Fruit fly (Drosophila melanogaster): ENCODE data around the gene Sid.

The Sid gene

dm6 chr3R:28676870-28677526 is 6.5 kb downstream of the Sid start (continued):
- no peak for TF ChIP-seq zen (tag; optimal IDR thresholded peaks at IDR 0.05)
- no peak for TF ChIP-seq CG8478 (optimal IDR thresholded peaks at IDR 0.05)
- no peak for TF ChIP-seq mirr (GFP tag; optimal IDR thresholded peaks at IDR 0.05)
- peak; percentile 62 for TF ChIP-seq gsb (GFP tag; IDR thresholded peaks at IDR 0.05)
- TF ChIP-seq CG17912 (GFP tag; optimal IDR thresholded peaks at IDR 0.05) = no peak
- TF ChIP-seq nau (GFP tag; optimal IDR thresholded peaks at IDR 0.05) = no peak
- peak; percentile 50; the same call in 1 of the 2 replicates for TF ChIP-seq CG9215 (GFP tag; IDR thresholded peaks at IDR 0.05)
- TF ChIP-seq twi (tag; optimal IDR thresholded peaks at IDR 0.05) = no peak
- TF ChIP-seq stc (GFP tag; IDR thresholded peaks at IDR 0.05) = no peak
- no peak for TF ChIP-seq kah (GFP tag; optimal IDR thresholded peaks at IDR 0.05)
- TF ChIP-seq Dad (GFP tag; optimal IDR thresholded peaks at IDR 0.05) = no peak
- TF ChIP-seq lilli (GFP tag; optimal IDR thresholded peaks at IDR 0.05) = peak; percentile 67
- no peak for TF ChIP-seq lov (optimal IDR thresholded peaks at IDR 0.05)
- TF ChIP-seq lov (GFP tag; IDR thresholded peaks at IDR 0.05) = no peak
- no peak for TF ChIP-seq CG8944 (GFP tag; optimal IDR thresholded peaks at IDR 0.05)
- TF ChIP-seq Poxn (GFP tag; IDR thresholded peaks at IDR 0.05) = no peak
- TF ChIP-seq dysf (GFP tag; IDR thresholded peaks at IDR 0.05) = peak; percentile 80
- 0 out of 2 replicates have a peak, but pooled peaks have one; percentile 33 for TF ChIP-seq CG32767 (GFP tag; IDR thresholded peaks at IDR 0.05)
- peak; percentile 76 for TF ChIP-seq gem (tag; optimal IDR thresholded peaks at IDR 0.05)
- no peak for TF ChIP-seq CG33213 (GFP tag; optimal IDR thresholded peaks at IDR 0.05)
- TF ChIP-seq CG30403 (GFP tag; optimal IDR thresholded peaks at IDR 0.05) = peak; percentile 69
- TF ChIP-seq CG8388 (GFP tag; optimal IDR thresholded peaks at IDR 0.05) = no peak
- TF ChIP-seq grau (tag; optimal IDR thresholded peaks at IDR 0.05) = peak; percentile 68
- TF ChIP-seq sob (GFP tag; IDR thresholded peaks at IDR 0.05) = peak; percentile 71
- TF ChIP-seq Jarid2 (GFP tag; optimal IDR thresholded peaks at IDR 0.05) = no peak
- peak; percentile 63 for TF ChIP-seq CG18599 (GFP tag; optimal IDR thresholded peaks at IDR 0.05)
- 0 out of 3 replicates have a peak, but pooled peaks have one; percentile 13 for TF ChIP-seq Dbx (GFP tag; IDR thresholded peaks at IDR 0.05)
- TF ChIP-seq D (optimal IDR thresholded peaks at IDR 0.05) = no peak
- no peak for TF ChIP-seq D (GFP tag; optimal IDR thresholded peaks at IDR 0.05)
- no peak for TF ChIP-seq ara (GFP tag; IDR thresholded peaks at IDR 0.05)
- no peak for TF ChIP-seq crc (GFP tag; optimal IDR thresholded peaks at IDR 0.05)
- peak; percentile 43 for TF ChIP-seq CG2712 (tag; optimal IDR thresholded peaks at IDR 0.05)
- no peak for TF ChIP-seq inv (GFP tag; IDR thresholded peaks at IDR 0.05; ENCODE audit: partially characterized antibody)
- peak; percentile 68 for TF ChIP-seq ind (GFP tag; optimal IDR thresholded peaks at IDR 0.05)
- TF ChIP-seq CG1024 (GFP tag; IDR thresholded peaks at IDR 0.05) = no peak
- no peak for TF ChIP-seq sr (GFP tag; IDR thresholded peaks at IDR 0.05)
- no peak for TF ChIP-seq vfl (GFP tag; optimal IDR thresholded peaks at IDR 0.05)
- no peak for TF ChIP-seq lola (GFP tag; optimal IDR thresholded peaks at IDR 0.05)
- TF ChIP-seq tup (GFP tag; optimal IDR thresholded peaks at IDR 0.05) = no peak
- peak; percentile 64 for TF ChIP-seq esg (GFP tag; conservative IDR thresholded peaks at IDR 0.05)
- TF ChIP-seq CG11093 (GFP tag; IDR thresholded peaks at IDR 0.05) = peak; percentile 48; the same call in 1 of the 3 replicates
- TF ChIP-seq CG3407 (GFP tag; optimal IDR thresholded peaks at IDR 0.05) = no peak
- no peak for TF ChIP-seq CG7987 (GFP tag; optimal IDR thresholded peaks at IDR 0.05)
- TF ChIP-seq ken (GFP tag; IDR thresholded peaks at IDR 0.05) = peak; percentile 53; the same call in 1 of the 3 replicates
- TF ChIP-seq cg (GFP tag; optimal IDR thresholded peaks at IDR 0.05) = no peak
- no peak for TF ChIP-seq CG33557 (GFP tag; optimal IDR thresholded peaks at IDR 0.05)
- no peak for TF ChIP-seq ro (GFP tag; IDR thresholded peaks at IDR 0.05)
- no peak for TF ChIP-seq sna (GFP tag; IDR thresholded peaks at IDR 0.05; ENCODE audit: partially characterized antibody)
- peak; percentile 29 for TF ChIP-seq CG5180 (GFP tag; optimal IDR thresholded peaks at IDR 0.05)
- TF ChIP-seq Nf-YC (tag; optimal IDR thresholded peaks at IDR 0.05) = no peak
- no peak for TF ChIP-seq ERR (GFP tag; optimal IDR thresholded peaks at IDR 0.05)
